Fruit fly (Drosophila melanogaster): Measurements from ENCODE around the gene Dus2.

Gene Dus2

dm6 chrX:14208426-14209208, 29.2 kb upstream of the Dus2 start (continued):
- TF ChIP-seq CG15514 (GFP tag; optimal IDR thresholded peaks at IDR 0.05), result peak; percentile 27
- TF ChIP-seq MBD-R2 (GFP tag; IDR thresholded peaks at IDR 0.05), result 0 out of 2 replicates have a peak, but pooled peaks have one; percentile 22
- TF ChIP-seq Elba2 (GFP tag; optimal IDR thresholded peaks at IDR 0.05), result no peak
- TF ChIP-seq CG8290 (GFP tag; optimal IDR thresholded peaks at IDR 0.05), result peak; percentile 57
- peak; percentile 7 to 28 for TF ChIP-seq CG8290 (tag; optimal IDR thresholded peaks at IDR 0.05)
- TF ChIP-seq ci (GFP tag; IDR thresholded peaks at IDR 0.05), result peak; percentile 90
- TF ChIP-seq cad (GFP tag; optimal IDR thresholded peaks at IDR 0.05), result no peak
- no peak for TF ChIP-seq Hand (GFP tag; optimal IDR thresholded peaks at IDR 0.05)
- TF ChIP-seq pnt (GFP tag; optimal IDR thresholded peaks at IDR 0.05), result peak; percentile 41
- 0 out of 2 replicates have a peak, but pooled peaks have one; percentile 29 for TF ChIP-seq CG7372 (GFP tag; IDR thresholded peaks at IDR 0.05)
- TF ChIP-seq sob (GFP tag; IDR thresholded peaks at IDR 0.05), result peak; percentile 51; the same call in 1 of the 2 replicates
- peak; percentile 30 for TF ChIP-seq CG3163 (GFP tag; optimal IDR thresholded peaks at IDR 0.05)
- TF ChIP-seq Ssrp (tag; optimal IDR thresholded peaks at IDR 0.05), result peak; percentile 57
- TF ChIP-seq CG1832 (GFP tag; optimal IDR thresholded peaks at IDR 0.05), result no peak
- TF ChIP-seq schlank (tag; optimal IDR thresholded peaks at IDR 0.05), result no peak
- peak; percentile 41 for TF ChIP-seq Meics (GFP tag; optimal IDR thresholded peaks at IDR 0.05)
- TF ChIP-seq CG14050 (GFP tag; IDR thresholded peaks at IDR 0.05), result peak; percentile 61
- peak; percentile 61 for TF ChIP-seq CG17361 (GFP tag; IDR thresholded peaks at IDR 0.05)
- peak; percentile 24 for TF ChIP-seq CG15011 (GFP tag; optimal IDR thresholded peaks at IDR 0.05)
- TF ChIP-seq CG3995 (GFP tag; optimal IDR thresholded peaks at IDR 0.05), result no peak
- peak; percentile 28 for TF ChIP-seq CG5245 (GFP tag; optimal IDR thresholded peaks at IDR 0.05)
- TF ChIP-seq CG13775 (GFP tag; optimal IDR thresholded peaks at IDR 0.05), result no peak
- TF ChIP-seq Doc2 (GFP tag; IDR thresholded peaks at IDR 0.05), result no peak
- peak; percentile 22 for TF ChIP-seq Atf-2 (GFP tag; optimal IDR thresholded peaks at IDR 0.05)
- peak; percentile 51; the same call in 1 of the 2 replicates for TF ChIP-seq sens-2 (GFP tag; IDR thresholded peaks at IDR 0.05)
- TF ChIP-seq Spps (tag; optimal IDR thresholded peaks at IDR 0.05), result peak; percentile 63
- TF ChIP-seq CG11695 (GFP tag; IDR thresholded peaks at IDR 0.05), result peak; percentile 69; the same call in 2 of the 3 replicates
- TF ChIP-seq stwl (tag; optimal IDR thresholded peaks at IDR 0.05), result peak; percentile 20
- peak; percentile 63 for TF ChIP-seq PHDP (tag; optimal IDR thresholded peaks at IDR 0.05)
- TF ChIP-seq CG12104 (GFP tag; optimal IDR thresholded peaks at IDR 0.05), result peak; percentile 59
- TF ChIP-seq zen (tag; optimal IDR thresholded peaks at IDR 0.05), result peak; percentile 19
- TF ChIP-seq ken (GFP tag; IDR thresholded peaks at IDR 0.05), result no peak; the same call in 2 of the 3 replicates
- peak; percentile 76 for TF ChIP-seq CG2678 (tag; optimal IDR thresholded peaks at IDR 0.05)
- TF ChIP-seq Dll (GFP tag; IDR thresholded peaks at IDR 0.05; ENCODE audit: partially characterized antibody), result no peak
- peak; percentile 50 for TF ChIP-seq bcd (GFP tag; optimal IDR thresholded peaks at IDR 0.05)
- no peak for TF ChIP-seq vnd (GFP tag; IDR thresholded peaks at IDR 0.05; ENCODE audit: partially characterized antibody)
- peak; percentile 6 for TF ChIP-seq CG13624 (GFP tag; optimal IDR thresholded peaks at IDR 0.05)
- TF ChIP-seq TFAM (GFP tag; optimal IDR thresholded peaks at IDR 0.05), result no peak
- TF ChIP-seq trh (GFP tag; optimal IDR thresholded peaks at IDR 0.05), result peak; percentile 13
- no peak for TF ChIP-seq CG14965 (GFP tag; optimal IDR thresholded peaks at IDR 0.05; ENCODE audit: borderline replicate concordance)
- TF ChIP-seq NfI (GFP tag; optimal IDR thresholded peaks at IDR 0.05), result peak; percentile 50
- no peak for TF ChIP-seq gt (GFP tag; IDR thresholded peaks at IDR 0.05)
- TF ChIP-seq CG9727 (GFP tag; optimal IDR thresholded peaks at IDR 0.05), result peak; percentile 73
- peak; percentile 63 for TF ChIP-seq nerfin-1 (tag; optimal IDR thresholded peaks at IDR 0.05)
- peak; percentile 26 for TF ChIP-seq odd (GFP tag; optimal IDR thresholded peaks at IDR 0.05)
- no peak for TF ChIP-seq Tbp (GFP tag; optimal IDR thresholded peaks at IDR 0.05)
- TF ChIP-seq CG1529 (GFP tag; optimal IDR thresholded peaks at IDR 0.05), result peak; percentile 46
- no peak for TF ChIP-seq pita (GFP tag; optimal IDR thresholded peaks at IDR 0.05)
- peak; percentile 55; the same call in 1 of the 2 replicates for TF ChIP-seq CG1024 (GFP tag; IDR thresholded peaks at IDR 0.05)
- TF ChIP-seq bab2 (GFP tag; optimal IDR thresholded peaks at IDR 0.05), result no peak

All from whole organism, embryonic.